Worm (Caenorhabditis elegans) whole organism, L2 larva: ENCODE measurements around the gene K11H12.3.

Experiments used
- F13H6.1 ChIP-seq: sonication (generic microtip); optimal IDR thresholded peaks from 2 replicates; lab custom pipeline; 2016; ENCODE audit warnings: missing genetic modification characterization, missing compliant biosample characterization
- Y55F3AM.14 ChIP-seq: fragments of 200-800 bp; sonication (Bioruptor generic); optimal IDR thresholded peaks from 2 replicates; lab custom pipeline; 2018; ENCODE audit warnings: mild to moderate bottlenecking, missing genetic modification characterization, missing compliant biosample characterization
- ceh-82 ChIP-seq: fragments of 150-350 bp; optimal IDR thresholded peaks from 2 replicates; lab custom pipeline; 2014; ENCODE audit warnings: missing biosample characterization, missing genetic modification characterization
- nhr-11 ChIP-seq: fragments of 150-350 bp; optimal IDR thresholded peaks from 2 replicates; lab custom pipeline; 2014; ENCODE audit warnings: missing biosample characterization, missing genetic modification characterization
- nhr-21 ChIP-seq: fragments of 150-350 bp; optimal IDR thresholded peaks from 2 replicates; lab custom pipeline; 2014; ENCODE audit warnings: missing biosample characterization, missing genetic modification characterization
- nhr-237 ChIP-seq: fragments of 150-350 bp; optimal IDR thresholded peaks from 2 replicates; lab custom pipeline; 2014; ENCODE audit warnings: missing biosample characterization, missing genetic modification characterization
- snpc-4 ChIP-seq: fragments of 150-350 bp; optimal IDR thresholded peaks from 2 replicates; lab custom pipeline; 2014; ENCODE audit warnings: missing biosample characterization, missing genetic modification characterization
- ztf-4 ChIP-seq: fragments of 150-350 bp; optimal IDR thresholded peaks from 2 replicates; lab custom pipeline; 2014; ENCODE audit warnings: missing biosample characterization, missing genetic modification characterization

- TF ChIP-seq nhr-237 (tag; lab: Kevin White, UChicago) (no peak), Y55F3AM.14 (GFP tag; lab: Kevin White, UChicago) (no peak), nhr-21 (tag; lab: Kevin White, UChicago) (no peak), nhr-11 (tag; lab: Kevin White, UChicago) (no peak), ztf-4 (tag; lab: Kevin White, UChicago) (no peak), snpc-4 (no peak), ceh-82 (tag; lab: Kevin White, UChicago) (no peak), F13H6.1 (no peak)
These were observed 24.9 kb downstream of the K11H12.3 start for ce11 chrIV:648362-648761.
